Fruit fly (Drosophila melanogaster) whole organism, adult: Measurements from ENCODE around the gene clumsy.

Source experiments
- CG11617 ChIP-seq: fragments of 200-800 bp; sonication (Bioruptor generic); optimal IDR thresholded peaks from 2 replicates; lab custom pipeline; 2017; ENCODE audit warnings: mild to moderate bottlenecking, missing biosample characterization, missing genetic modification reagents, missing genetic modification characterization
- CG12768 ChIP-seq: fragments of 200-800 bp; sonication (Bioruptor generic); optimal IDR thresholded peaks from 2 replicates; lab custom pipeline; 2017; ENCODE audit warnings: missing biosample characterization, missing genetic modification characterization, mild to moderate bottlenecking, moderate library complexity, missing genetic modification reagents
- CG14711 ChIP-seq: fragments of 200-800 bp; sonication (Bioruptor generic); optimal IDR thresholded peaks from 2 replicates; lab custom pipeline; 2018; ENCODE audit warnings: missing biosample characterization, mild to moderate bottlenecking, missing genetic modification characterization, moderate library complexity
- CG1620 ChIP-seq: fragments of 200-800 bp; sonication (Bioruptor generic); optimal IDR thresholded peaks from 2 replicates; lab custom pipeline; 2016; ENCODE audit warnings: missing biosample characterization, missing genetic modification characterization
- CG33017 ChIP-seq: fragments of 200-800 bp; sonication (Bioruptor generic); optimal IDR thresholded peaks from 2 replicates; lab custom pipeline; 2018; ENCODE audit warnings: missing biosample characterization, mild to moderate bottlenecking, missing genetic modification characterization, moderate library complexity
- CG5204 ChIP-seq: fragments of 200-800 bp; sonication (Bioruptor generic); optimal IDR thresholded peaks from 2 replicates; lab custom pipeline; 2016; ENCODE audit warnings: missing biosample characterization, missing genetic modification characterization
- CG7045 ChIP-seq: fragments of 200-800 bp; sonication (Bioruptor generic); optimal IDR thresholded peaks from 2 replicates; lab custom pipeline; 2017; ENCODE audit warnings: missing biosample characterization, mild to moderate bottlenecking, missing genetic modification characterization
- CG7101 ChIP-seq: fragments of 200-800 bp; sonication (Bioruptor generic); optimal IDR thresholded peaks from 2 replicates; lab custom pipeline; 2018; ENCODE audit warnings: missing biosample characterization, mild to moderate bottlenecking, missing genetic modification characterization, moderate library complexity
- Clk ChIP-seq: fragments of 200-800 bp; sonication (Bioruptor generic); optimal IDR thresholded peaks from 2 replicates; lab custom pipeline; 2017; ENCODE audit warnings: missing biosample characterization, missing genetic modification characterization
- Crg-1 ChIP-seq: fragments of 200-800 bp; sonication (Bioruptor generic); optimal IDR thresholded peaks from 2 replicates; lab custom pipeline; 2016; ENCODE audit warnings: missing biosample characterization, missing genetic modification characterization
- Hr96 ChIP-seq: fragments of 200-800 bp; sonication (Bioruptor generic); optimal IDR thresholded peaks from 2 replicates; lab custom pipeline; 2016; ENCODE audit warnings: missing biosample characterization, missing genetic modification characterization
- Mnt ChIP-seq: fragments of 200-800 bp; sonication (Bioruptor generic); optimal IDR thresholded peaks from 2 replicates; lab custom pipeline; 2016; ENCODE audit warnings: missing biosample characterization, mild to moderate bottlenecking, missing genetic modification characterization
- bab1 ChIP-seq: fragments of 200-800 bp; sonication (Bioruptor generic); optimal IDR thresholded peaks from 3 replicates; lab custom pipeline; 2019; ENCODE audit warnings: missing biosample characterization, mild to moderate bottlenecking, missing genetic modification characterization, moderate library complexity
- cic ChIP-seq: fragments of 200-800 bp; sonication (Bioruptor generic); optimal IDR thresholded peaks from 2 replicates; lab custom pipeline; 2017; ENCODE audit warnings: missing biosample characterization, mild to moderate bottlenecking, missing genetic modification characterization, moderate library complexity
- cnc ChIP-seq, 2 experiments: fragments of >200 bp; optimal IDR thresholded peaks; 2 replicates each; lab custom pipeline; 2017
- kay ChIP-seq: fragments of 200-800 bp; sonication (Bioruptor generic); peaks from one replicate; lab custom pipeline; 2016; ENCODE audit warnings: missing biosample characterization, missing genetic modification characterization, borderline replicate concordance
- ovo ChIP-seq: fragments of 200-800 bp; sonication (Bioruptor generic); optimal IDR thresholded peaks from 2 replicates; lab custom pipeline; 2016; ENCODE audit warnings: missing biosample characterization, missing genetic modification characterization
- pad ChIP-seq: fragments of 200-800 bp; sonication (Bioruptor generic); optimal IDR thresholded peaks from 3 replicates; lab custom pipeline; 2017; ENCODE audit warnings: missing biosample characterization, missing genetic modification characterization, mild to moderate bottlenecking, moderate library complexity, missing genetic modification reagents
- tj ChIP-seq: fragments of 200-800 bp; sonication (Bioruptor generic); optimal IDR thresholded peaks from 3 replicates; lab custom pipeline; 2017; ENCODE audit warnings: missing biosample characterization, mild to moderate bottlenecking, missing genetic modification characterization, moderate library complexity
- toe ChIP-seq: fragments of 200-800 bp; sonication (Bioruptor generic); optimal IDR thresholded peaks from 2 replicates; lab custom pipeline; 2016; ENCODE audit warnings: missing biosample characterization, missing genetic modification characterization

The clumsy gene

DNA sequence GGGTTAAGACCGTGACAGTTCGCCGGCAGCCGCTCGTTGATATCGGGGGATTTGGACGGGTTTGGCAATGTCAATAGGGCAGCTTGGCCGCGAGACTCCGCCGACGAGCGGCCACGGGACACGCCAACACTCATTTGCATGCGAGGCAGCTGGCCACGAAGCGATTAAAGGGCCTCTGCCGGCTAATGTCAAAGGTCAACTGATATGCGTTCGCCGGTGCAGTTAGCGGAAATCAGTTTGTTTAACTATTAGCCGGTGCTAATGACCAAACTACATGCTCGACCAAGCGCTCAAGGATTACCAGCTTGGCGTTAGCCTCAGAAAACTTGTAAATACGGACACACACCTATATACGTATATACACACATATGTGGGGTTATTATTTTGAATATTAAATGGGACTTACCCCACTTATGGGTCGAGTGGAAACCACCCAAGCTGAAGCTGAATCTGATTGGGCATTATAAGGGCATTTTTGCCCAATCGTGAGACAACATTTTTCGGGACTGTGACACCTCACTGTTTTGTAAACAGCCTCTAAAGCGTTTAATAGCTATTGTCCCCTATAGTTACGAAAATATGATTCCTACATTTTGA lies 28.2 kb downstream of the clumsy start:
- TF ChIP-seq Clk (GFP tag; lab: Kevin White, UChicago) (no peak), Crg-1 (GFP tag; lab: Kevin White, UChicago) (no peak), pad (GFP tag; lab: Kevin White, UChicago) (no peak), Hr96 (GFP tag; lab: Kevin White, UChicago) (no peak)

dm6 chr2L:21235463-21235862 lies 29.2 kb downstream of the clumsy start:
- TF ChIP-seq CG5204 (no peak), toe (no peak), CG7101 (tag; lab: Kevin White, UChicago) (no peak), cnc (optimal IDR thresholded peaks at IDR 0.05; lab: Kevin White, UChicago) (no peak), bab1 (GFP tag; lab: Kevin White, UChicago) (peak; percentile 64), pad (GFP tag; lab: Kevin White, UChicago) (no peak), tj (GFP tag; lab: Kevin White, UChicago) (no peak), CG12768 (GFP tag; lab: Kevin White, UChicago) (no peak), CG33017 (tag; lab: Kevin White, UChicago) (no peak)

- TF ChIP-seq CG14711 (tag; lab: Kevin White, UChicago) (no peak), CG7101 (tag; lab: Kevin White, UChicago) (no peak), Clk (GFP tag; lab: Kevin White, UChicago) (no peak), cic (GFP tag; lab: Kevin White, UChicago) (no peak), tj (GFP tag; lab: Kevin White, UChicago) (no peak), pad (GFP tag; lab: Kevin White, UChicago) (no peak), CG7045 (GFP tag; lab: Kevin White, UChicago) (no peak), cnc (optimal IDR thresholded peaks at IDR 0.05; lab: Kevin White, UChicago) (no peak), CG11617 (no peak), CG5204 (no peak), Crg-1 (GFP tag; lab: Kevin White, UChicago) (no peak), Hr96 (GFP tag; lab: Kevin White, UChicago) (no peak), Mnt (GFP tag; lab: Kevin White, UChicago) (no peak), CG1620 (GFP tag; lab: Kevin White, UChicago) (no peak), toe (no peak), CG12768 (GFP tag; lab: Kevin White, UChicago) (no peak)
These were observed 30.3 kb downstream of the clumsy start, which contains the start of gene CG31626 for dm6 chr2L:21236633-21237032. TSS of gene CG31626 (minus strand) at chr2L:21236733.

DNA sequence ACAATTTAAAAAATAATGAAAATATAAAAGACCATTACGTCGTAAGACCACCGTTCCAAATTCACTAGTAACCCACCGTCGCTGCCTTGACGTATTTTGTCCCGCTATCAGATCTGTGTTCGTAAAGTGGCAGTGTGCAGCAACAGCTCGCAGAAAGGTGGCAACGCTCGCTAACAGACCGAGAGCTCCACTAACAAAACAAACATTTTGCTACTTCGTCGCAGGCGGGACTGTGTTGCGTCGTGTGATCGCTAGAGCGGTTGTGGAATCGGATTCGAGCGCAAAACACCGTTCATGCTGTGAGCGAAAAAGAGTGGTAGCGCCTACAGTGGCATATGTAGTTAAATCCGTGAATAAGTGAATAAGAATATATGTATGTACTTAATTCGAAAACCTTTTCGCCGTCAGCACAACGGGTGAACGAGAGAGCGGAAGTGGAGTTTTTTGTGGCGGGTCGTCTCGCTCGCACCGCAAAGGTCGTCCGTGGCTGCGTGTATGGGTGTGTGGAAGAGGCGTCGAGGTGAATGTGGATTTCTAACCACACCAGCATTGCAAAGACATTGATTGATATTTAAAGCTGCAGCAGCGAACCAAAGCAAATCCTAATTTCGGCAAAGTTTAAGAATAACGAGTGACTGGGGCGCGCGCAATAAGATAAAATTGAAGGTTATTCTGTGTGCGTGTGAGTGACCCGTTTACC lies 30.9 kb downstream of the clumsy start, which contains the start of gene Hr39:
TSS of gene Hr39 (plus strand) at position 203 of the 700 bp plus-strand sequence.
- TF ChIP-seq CG33017 (tag; lab: Kevin White, UChicago) (no peak), CG7045 (GFP tag; lab: Kevin White, UChicago) (no peak), Hr96 (GFP tag; lab: Kevin White, UChicago) (no peak), ovo (GFP tag; lab: Kevin White, UChicago) (no peak), cic (GFP tag; lab: Kevin White, UChicago) (peak; percentile 26), CG14711 (tag; lab: Kevin White, UChicago) (no peak), CG5204 (no peak), pad (GFP tag; lab: Kevin White, UChicago) (no peak), CG12768 (GFP tag; lab: Kevin White, UChicago) (peak; percentile 25), CG11617 (peak; percentile 2), Mnt (GFP tag; lab: Kevin White, UChicago) (peak; percentile 44), CG1620 (GFP tag; lab: Kevin White, UChicago) (peak; percentile 12), Clk (GFP tag; lab: Kevin White, UChicago) (no peak), Crg-1 (GFP tag; lab: Kevin White, UChicago) (no peak), bab1 (GFP tag; lab: Kevin White, UChicago) (peak; percentile 9), cnc (optimal IDR thresholded peaks at IDR 0.05; lab: Kevin White, UChicago) (no peak), CG7101 (tag; lab: Kevin White, UChicago) (no peak), kay (no peak), tj (GFP tag; lab: Kevin White, UChicago) (peak; percentile 47), toe (no peak)

DNA sequence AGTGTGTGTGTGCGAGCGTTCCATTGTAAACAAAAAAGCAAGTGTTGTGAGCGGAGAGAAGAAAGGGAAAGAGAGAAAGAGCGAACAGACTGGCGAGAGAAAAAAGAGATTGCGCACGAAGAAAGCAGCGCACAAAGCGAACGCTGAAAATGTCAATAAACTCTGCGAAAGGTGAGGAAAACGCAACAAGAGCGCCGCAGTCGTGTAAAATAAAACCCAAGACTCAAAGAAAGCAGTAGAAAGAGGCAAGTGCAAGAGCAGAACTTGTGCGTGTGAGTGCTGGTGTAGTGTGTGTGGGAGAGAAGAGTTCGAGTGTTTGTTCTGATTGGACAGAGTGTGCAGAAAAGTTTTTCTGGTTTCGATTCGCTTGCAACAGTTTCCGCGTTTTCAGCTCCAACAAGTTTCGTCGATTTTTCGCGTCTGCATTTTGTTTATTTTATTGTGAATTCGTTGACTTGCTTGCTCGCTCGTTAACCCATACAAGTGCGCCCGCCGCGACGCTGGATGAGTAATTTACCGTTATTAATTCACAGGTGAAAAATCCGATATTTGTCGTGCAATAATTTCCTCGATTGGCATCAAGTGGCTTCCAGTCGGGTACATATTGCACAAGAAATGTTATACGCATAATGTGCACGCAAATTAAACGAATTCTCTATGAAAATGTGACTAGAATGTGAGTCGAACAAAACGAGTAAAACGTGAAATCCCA lies 31.6 kb downstream of the clumsy start:
- TF ChIP-seq CG33017 (tag; lab: Kevin White, UChicago) (no peak), Mnt (GFP tag; lab: Kevin White, UChicago) (no peak), CG14711 (tag; lab: Kevin White, UChicago) (no peak), cic (GFP tag; lab: Kevin White, UChicago) (no peak), tj (GFP tag; lab: Kevin White, UChicago) (peak; percentile 66), CG1620 (GFP tag; lab: Kevin White, UChicago) (no peak), CG5204 (no peak), bab1 (GFP tag; lab: Kevin White, UChicago) (no peak), Hr96 (GFP tag; lab: Kevin White, UChicago) (no peak), kay (peak; percentile 13), Clk (GFP tag; lab: Kevin White, UChicago) (no peak), ovo (GFP tag; lab: Kevin White, UChicago) (peak; percentile 87), pad (GFP tag; lab: Kevin White, UChicago) (peak; percentile 30), CG11617 (no peak), CG12768 (GFP tag; lab: Kevin White, UChicago) (no peak)
